Worm (Caenorhabditis elegans): ENCODE results near the gene srsx-16.

The srsx-16 gene

ce11 chrIV:5664375-5665004 is 44.9 kb upstream of the srsx-16 start, which contains the start of gene bec-1:
bec-1 (minus strand) TSS chrIV:5664425.
- TF ChIP-seq lin-14 (GFP tag; optimal IDR thresholded peaks at IDR 0.05) (peak; percentile 1), nhr-237 (tag; optimal IDR thresholded peaks at IDR 0.05) (no peak), unc-62 (GFP tag; optimal IDR thresholded peaks at IDR 0.05) (no peak), mep-1 (tag; optimal IDR thresholded peaks at IDR 0.05) (peak; percentile 2), efl-1 (optimal IDR thresholded peaks at IDR 0.05) (no peak), efl-1 (GFP tag; optimal IDR thresholded peaks at IDR 0.05 in 1 of 2) (peak in 1 of 2 experiments; percentile 72), blmp-1 (tag; optimal IDR thresholded peaks at IDR 0.05) (peak; percentile 19), lin-35 (GFP tag; optimal IDR thresholded peaks at IDR 0.05) (no peak), sup-37 (GFP tag; optimal IDR thresholded peaks at IDR 0.05) (no peak)

ce11 chrIV:5662886-5663285 is 43.3 kb upstream of the srsx-16 start:
- TF ChIP-seq nhr-85 (tag) (peak; percentile 13), sptf-1 (tag; optimal IDR thresholded peaks at IDR 0.05) (no peak), grh-1 (GFP tag; IDR thresholded peaks at IDR 0.05) (no peak), fkh-4 (tag; optimal IDR thresholded peaks at IDR 0.05; ENCODE audit: borderline replicate concordance) (no peak)

- TF ChIP-seq lin-35 (GFP tag; optimal IDR thresholded peaks at IDR 0.05) (no peak), efl-1 (optimal IDR thresholded peaks at IDR 0.05) (no peak), efl-1 (GFP tag; optimal IDR thresholded peaks at IDR 0.05 in 1 of 2) (peak in 1 of 2 experiments; percentile 17), lin-39 (tag; optimal IDR thresholded peaks at IDR 0.05) (no peak), isw-1 (GFP tag; IDR thresholded peaks at IDR 0.05) (no peak), fkh-4 (tag; optimal IDR thresholded peaks at IDR 0.05; ENCODE audit: borderline replicate concordance) (no peak), ets-5 (GFP tag; IDR thresholded peaks at IDR 0.05) (no peak), tbx-2 (tag; optimal IDR thresholded peaks at IDR 0.05) (no peak)
These were observed 42.5 kb upstream of the srsx-16 start for ce11 chrIV:5662073-5662472.

- TF ChIP-seq efl-1 (optimal IDR thresholded peaks at IDR 0.05) (no peak), efl-1 (GFP tag; optimal IDR thresholded peaks at IDR 0.05 in 1 of 2) (peak in 1 of 2 experiments; percentile 88), lin-15B (tag; optimal IDR thresholded peaks at IDR 0.05) (no peak), tlp-1 (tag; optimal IDR thresholded peaks at IDR 0.05) (no peak)
These were observed 40.7 kb upstream of the srsx-16 start, which contains the start of gene skn-1 for ce11 chrIV:5660239-5660638. skn-1 (minus strand) TSS chrIV:5660384.

ce11 chrIV:5659461-5659860 is 39.9 kb upstream of the srsx-16 start:
- TF ChIP-seq mep-1 (tag; optimal IDR thresholded peaks at IDR 0.05) (no peak), sup-37 (GFP tag; optimal IDR thresholded peaks at IDR 0.05) (no peak), lin-14 (GFP tag; optimal IDR thresholded peaks at IDR 0.05) (peak; percentile 12), elt-2 (tag; optimal IDR thresholded peaks at IDR 0.05) (peak; percentile 58), lin-35 (GFP tag; optimal IDR thresholded peaks at IDR 0.05) (peak in 1 of 2 experiments; percentile 24)

- peak; percentile 57 for TF ChIP-seq elt-2 (tag; optimal IDR thresholded peaks at IDR 0.05)
- TF ChIP-seq mdl-1 (tag; optimal IDR thresholded peaks at IDR 0.05): peak in 1 of 2 experiments; percentile 3
- TF ChIP-seq pag-3 (tag; optimal IDR thresholded peaks at IDR 0.05; ENCODE audit: borderline replicate concordance, insufficient read depth): no peak
- TF ChIP-seq hlh-4 (tag; optimal IDR thresholded peaks at IDR 0.05): no peak
These were observed 39.4 kb upstream of the srsx-16 start for ce11 chrIV:5658897-5659296.

ce11 chrIV:5658225-5658624 is 38.7 kb upstream of the srsx-16 start:
- TF ChIP-seq fkh-8 (tag; optimal IDR thresholded peaks at IDR 0.05) (peak; percentile 72), lir-3 (tag; optimal IDR thresholded peaks at IDR 0.05; ENCODE audit: poor library complexity) (no peak), ceh-90 (tag; optimal IDR thresholded peaks at IDR 0.05) (no peak), aly-2 (tag; optimal IDR thresholded peaks at IDR 0.05) (no peak), nhr-71 (tag; optimal IDR thresholded peaks at IDR 0.05) (peak; percentile 69), fkh-10 (GFP tag; optimal IDR thresholded peaks at IDR 0.05) (no peak), sox-4 (tag; optimal IDR thresholded peaks at IDR 0.05) (no peak), C04F5.9 (tag; optimal IDR thresholded peaks at IDR 0.05) (no peak), snpc-4 (tag; optimal IDR thresholded peaks at IDR 0.05) (no peak), hlh-17 (GFP tag; optimal IDR thresholded peaks at IDR 0.05; ENCODE audit: borderline replicate concordance) (no peak), hlh-4 (tag; optimal IDR thresholded peaks at IDR 0.05) (peak; percentile 30), dpl-1 (GFP tag; optimal IDR thresholded peaks at IDR 0.05) (no peak), lsy-2 (tag; optimal IDR thresholded peaks at IDR 0.05) (no peak), aha-1 (tag; optimal IDR thresholded peaks at IDR 0.05) (no peak), sptf-1 (tag; optimal IDR thresholded peaks at IDR 0.05) (no peak), nhr-47 (tag; optimal IDR thresholded peaks at IDR 0.05) (peak; percentile 63), irx-1 (tag; optimal IDR thresholded peaks at IDR 0.05) (no peak), unc-98 (GFP tag; IDR thresholded peaks at IDR 0.05) (no peak), nhr-11 (tag; optimal IDR thresholded peaks at IDR 0.05) (no peak)

All from whole organism, L1 larva.